Fruit fly (Drosophila melanogaster) whole organism: Measurements from ENCODE around the gene CG3862.

Experiments used
- CG8478 ChIP-seq: fragments of >200 bp; optimal IDR thresholded peaks from 2 replicates; lab custom pipeline; 2018; ENCODE audit warnings: inconsistent platforms
- Dll ChIP-seq: fragments of >200 bp; optimal IDR thresholded peaks from 2 replicates; lab custom pipeline; 2017
- EcR ChIP-seq, 2 experiments: fragments of >200 bp; optimal IDR thresholded peaks; 2 replicates each; lab custom pipeline; 2017; ENCODE audit warnings: missing biosample characterization in 2 of 2, missing genetic modification characterization in 2 of 2, missing genetic modification reagents in 2 of 2
- pan ChIP-seq: fragments of >200 bp; optimal IDR thresholded peaks from 2 replicates; lab custom pipeline; 2017
- psq ChIP-seq: fragments of >200 bp; optimal IDR thresholded peaks from 2 replicates; lab custom pipeline; 2017
- usp ChIP-seq: fragments of >200 bp; optimal IDR thresholded peaks from 2 replicates; lab custom pipeline; 2017; ENCODE audit warnings: missing biosample characterization, missing genetic modification characterization, mixed read lengths

Gene CG3862

dm6 chr2L:847988-848622, 22.4 kb upstream of the CG3862 start:
- TF ChIP-seq Dll (lab: Kevin White, UChicago) (no peak), CG8478 (lab: Kevin White, UChicago) (no peak), psq (lab: Kevin White, UChicago) (no peak), usp (GFP tag; lab: Kevin White, UChicago) (no peak), pan (no peak), EcR (GFP tag; optimal IDR thresholded peaks at IDR 0.05; lab: Kevin White, UChicago) (no peak)

dm6 chr2L:847189-847987, 21.7 kb upstream of the CG3862 start:
- TF ChIP-seq Dll (lab: Kevin White, UChicago) (no peak), EcR (GFP tag; optimal IDR thresholded peaks at IDR 0.05; lab: Kevin White, UChicago) (no peak), CG8478 (lab: Kevin White, UChicago) (no peak), psq (lab: Kevin White, UChicago) (no peak), pan (no peak), usp (GFP tag; lab: Kevin White, UChicago) (no peak)

DNA sequence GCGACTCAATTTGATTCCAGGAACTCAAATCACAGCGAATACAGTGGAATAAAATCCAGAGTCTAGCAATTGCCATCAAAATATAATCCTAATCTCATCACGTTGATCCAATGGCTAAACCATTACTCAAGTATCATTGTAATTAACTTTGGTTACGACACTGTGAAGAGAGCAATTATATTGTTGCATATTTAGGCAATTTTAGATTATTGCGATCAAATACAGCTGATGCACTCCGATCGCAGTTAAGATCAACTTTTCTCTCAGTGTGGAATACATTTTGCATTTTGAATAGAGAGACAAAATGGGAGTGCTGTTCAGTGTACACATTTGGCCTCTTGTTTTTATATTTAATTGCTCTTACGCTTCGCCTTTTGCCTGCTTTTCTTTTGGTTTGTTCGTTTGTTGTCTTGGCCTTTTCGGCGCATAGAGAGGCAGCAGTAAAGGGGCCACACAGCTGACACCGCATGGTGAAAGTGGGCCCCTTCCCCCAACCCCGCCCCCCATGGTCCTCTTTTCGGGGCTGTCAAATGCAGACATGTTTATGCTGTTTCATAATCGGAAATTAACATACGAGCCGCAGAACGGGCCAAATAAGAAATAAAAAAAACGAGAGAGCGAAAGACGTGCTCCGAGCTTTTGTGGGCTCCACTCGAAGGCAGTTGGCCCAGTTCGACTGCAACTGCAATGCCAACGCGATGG, 20.7 kb upstream of the CG3862 start:
- no peak for TF ChIP-seq pan
- no peak for TF ChIP-seq usp (GFP tag; lab: Kevin White, UChicago)
- no peak for TF ChIP-seq CG8478 (lab: Kevin White, UChicago)
- TF ChIP-seq EcR (GFP tag; optimal IDR thresholded peaks at IDR 0.05; lab: Kevin White, UChicago), result no peak
- no peak for TF ChIP-seq psq (lab: Kevin White, UChicago)
- no peak for TF ChIP-seq Dll (lab: Kevin White, UChicago)

DNA sequence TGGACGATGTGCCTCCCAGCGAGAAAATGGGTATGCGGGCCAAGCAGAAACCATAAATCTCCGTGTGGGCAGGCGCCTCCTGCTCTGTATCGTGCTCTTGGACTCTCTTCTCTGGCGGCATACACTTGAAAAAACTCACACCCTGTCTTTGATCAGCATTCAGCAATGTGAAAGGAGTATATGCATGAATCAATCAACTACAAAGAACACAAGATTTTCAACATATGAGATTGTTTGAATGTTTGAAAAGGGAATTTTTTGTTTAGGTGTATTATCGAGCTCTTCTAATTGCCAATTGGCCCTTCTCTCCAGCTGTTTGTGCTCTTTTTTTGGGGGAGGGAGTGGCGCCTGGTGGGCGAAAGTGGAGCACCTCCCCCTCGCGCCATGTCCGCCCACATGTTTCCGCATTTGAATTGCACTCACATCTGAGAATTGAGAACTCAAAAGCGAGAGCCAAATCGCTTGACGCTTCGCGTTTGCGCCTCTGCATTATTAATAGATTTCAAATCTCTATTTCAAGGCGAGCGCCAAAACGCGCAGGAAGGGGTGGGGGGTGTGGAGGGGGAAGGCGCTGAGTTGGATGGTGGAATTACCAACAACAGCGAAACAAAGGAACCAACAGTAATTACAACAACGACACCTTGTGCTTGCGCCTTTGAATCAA, 19.8 kb upstream of the CG3862 start:
- TF ChIP-seq CG8478 (lab: Kevin White, UChicago) (no peak), psq (lab: Kevin White, UChicago) (no peak), Dll (lab: Kevin White, UChicago) (no peak), EcR (GFP tag; optimal IDR thresholded peaks at IDR 0.05; lab: Kevin White, UChicago) (no peak), usp (GFP tag; lab: Kevin White, UChicago) (no peak), pan (no peak)

DNA sequence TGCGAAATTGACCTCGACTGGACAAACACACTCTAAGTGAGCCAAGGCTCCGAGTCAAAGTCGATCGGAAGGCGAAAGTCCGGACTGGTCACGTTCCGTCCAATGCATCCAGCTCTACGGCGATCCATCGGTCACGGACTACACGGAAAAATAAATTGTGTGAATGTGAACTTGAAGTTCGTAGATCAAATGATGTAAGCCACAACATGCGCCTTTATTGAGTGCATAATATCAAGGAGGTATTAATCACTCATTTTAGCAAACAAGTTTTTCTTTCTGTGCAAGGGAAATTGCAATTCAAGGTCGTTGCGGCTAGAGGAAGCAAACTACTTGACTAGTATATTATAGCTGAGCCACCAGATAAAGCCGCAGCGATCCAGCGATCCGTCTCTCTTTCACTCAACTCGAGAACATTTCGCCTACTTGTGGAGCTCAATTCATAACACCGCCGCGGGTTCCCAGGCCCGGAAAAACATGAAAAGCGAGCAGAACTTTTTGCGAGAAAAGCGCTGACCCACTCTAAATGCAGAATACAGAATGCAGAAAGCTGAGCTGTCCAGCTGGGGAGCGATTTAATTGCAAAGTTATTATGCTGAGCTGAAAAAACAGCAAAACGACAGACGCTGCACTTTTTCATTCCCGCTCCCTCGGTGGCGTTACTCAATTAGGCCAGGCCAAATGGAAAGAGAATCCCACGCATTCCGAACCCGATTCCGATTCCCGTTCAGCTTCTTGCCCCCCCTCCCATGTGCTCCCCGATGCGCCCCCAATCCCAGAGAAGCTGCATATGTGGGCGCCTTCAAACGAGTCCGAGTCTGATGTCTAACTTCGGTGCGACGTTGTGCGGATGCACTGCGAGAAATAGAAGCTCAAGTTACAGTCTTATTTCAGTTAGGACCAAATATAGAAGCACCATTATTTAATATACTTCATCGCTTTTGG, 18.5 kb upstream of the CG3862 start:
- TF ChIP-seq pan (no peak), psq (lab: Kevin White, UChicago) (no peak), Dll (lab: Kevin White, UChicago) (no peak), EcR (GFP tag; optimal IDR thresholded peaks at IDR 0.05; lab: Kevin White, UChicago) (no peak), usp (GFP tag; lab: Kevin White, UChicago) (no peak), CG8478 (lab: Kevin White, UChicago) (no peak)

dm6 chr2L:843301-843700, 17.6 kb upstream of the CG3862 start:
- peak; percentile 41 for TF ChIP-seq pan
- no peak for TF ChIP-seq Dll (lab: Kevin White, UChicago)

dm6 chr2L:842873-843272, 17.2 kb upstream of the CG3862 start:
- TF ChIP-seq pan (no peak), CG8478 (lab: Kevin White, UChicago) (no peak), usp (GFP tag; lab: Kevin White, UChicago) (no peak)

DNA sequence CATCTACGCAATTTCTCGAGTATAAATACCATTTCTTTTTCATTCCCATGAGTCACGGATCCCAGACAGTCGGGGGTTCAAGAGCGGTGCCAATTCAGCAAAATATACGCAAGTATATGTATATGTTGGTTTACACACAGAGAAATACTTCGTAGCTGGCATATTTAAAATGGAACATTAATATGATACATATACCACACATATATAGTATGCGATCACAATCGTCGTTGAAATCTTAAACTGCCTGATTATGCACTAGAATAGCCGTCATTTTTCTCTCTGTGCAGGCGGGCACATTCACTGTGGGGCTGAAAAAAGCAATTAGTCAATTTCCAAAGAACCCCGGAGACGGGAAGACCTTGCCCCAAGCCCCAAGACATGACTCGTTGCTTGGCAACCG, 16.0 kb upstream of the CG3862 start:
- TF ChIP-seq EcR (GFP tag; optimal IDR thresholded peaks at IDR 0.05; lab: Kevin White, UChicago), result no peak
- TF ChIP-seq CG8478 (lab: Kevin White, UChicago), result no peak
- TF ChIP-seq Dll (lab: Kevin White, UChicago), result no peak
- no peak for TF ChIP-seq pan
- no peak for TF ChIP-seq psq (lab: Kevin White, UChicago)
- no peak for TF ChIP-seq usp (GFP tag; lab: Kevin White, UChicago)

- TF ChIP-seq psq (lab: Kevin White, UChicago), result no peak
- no peak for TF ChIP-seq usp (GFP tag; lab: Kevin White, UChicago)
- no peak for TF ChIP-seq CG8478 (lab: Kevin White, UChicago)
- no peak for TF ChIP-seq EcR (GFP tag; optimal IDR thresholded peaks at IDR 0.05; lab: Kevin White, UChicago)
- no peak for TF ChIP-seq Dll (lab: Kevin White, UChicago)
- TF ChIP-seq pan, result no peak
Measured at dm6 chr2L:840716-841115, 15.1 kb upstream of the CG3862 start.

- TF ChIP-seq pan, result no peak
- no peak for TF ChIP-seq psq (lab: Kevin White, UChicago)
- TF ChIP-seq EcR (GFP tag; optimal IDR thresholded peaks at IDR 0.05; lab: Kevin White, UChicago), result peak in 1 of 2 experiments; percentile 19
- no peak for TF ChIP-seq usp (GFP tag; lab: Kevin White, UChicago)
- no peak for TF ChIP-seq Dll (lab: Kevin White, UChicago)
- no peak for TF ChIP-seq CG8478 (lab: Kevin White, UChicago)
Measured at dm6 chr2L:840022-840421, 14.4 kb upstream of the CG3862 start.
